Fruit fly (Drosophila melanogaster) whole organism, embryonic: ENCODE results near the gene CG42540.
A peak's percentile ranks its signal among the peaks of the same experiment; 100 is the strongest.

Experiments
- ATbp ChIP-seq: fragments of 200-800 bp; sonication (Bioruptor generic); optimal IDR thresholded peaks from 2 replicates; lab custom pipeline; 2017; ENCODE audit warnings: missing biosample characterization, mild to moderate bottlenecking, missing genetic modification characterization, missing genetic modification reagents
- Bgb ChIP-seq: fragments of 200-800 bp; sonication (Bioruptor generic); IDR thresholded peaks from 2 replicates; pipeline ENCODE4 v1.3.6; 2022; ENCODE audit warnings: missing biosample characterization, missing genetic modification characterization; ENCODE audit not compliant: partially characterized antibody
- Blimp-1 ChIP-seq: fragments of 200-800 bp; sonication (Bioruptor generic); optimal IDR thresholded peaks from 3 replicates; lab custom pipeline; 2018; ENCODE audit warnings: missing biosample characterization, missing genetic modification characterization, mild to moderate bottlenecking, moderate library complexity, missing genetic modification reagents
- CG10267 ChIP-seq: fragments of 200-800 bp; sonication (Bioruptor generic); optimal IDR thresholded peaks from 2 replicates; lab custom pipeline; 2018; ENCODE audit warnings: missing biosample characterization, mild to moderate bottlenecking, missing genetic modification characterization, moderate library complexity
- CG10565 ChIP-seq: fragments of 200-800 bp; sonication (Bioruptor generic); optimal IDR thresholded peaks from 3 replicates; lab custom pipeline; 2016; ENCODE audit warnings: missing biosample characterization, mild to moderate bottlenecking, missing genetic modification characterization
- CG1603 ChIP-seq: fragments of 200-800 bp; sonication (Bioruptor generic); optimal IDR thresholded peaks from 2 replicates; lab custom pipeline; 2019; ENCODE audit warnings: missing biosample characterization, mild to moderate bottlenecking, missing genetic modification characterization, moderate library complexity
- CG17829 ChIP-seq: fragments of 200-800 bp; optimal IDR thresholded peaks from 2 replicates; lab custom pipeline; 2019; ENCODE audit warnings: missing biosample characterization, mild to moderate bottlenecking, missing genetic modification characterization, moderate library complexity
- CG2199 ChIP-seq: fragments of 200-800 bp; sonication (Bioruptor generic); IDR thresholded peaks from 3 replicates; pipeline ENCODE4 v1.3.6; 2022; ENCODE audit warnings: missing biosample characterization, missing genetic modification characterization
- CG30020 ChIP-seq: fragments of 200-800 bp; optimal IDR thresholded peaks from 2 replicates; lab custom pipeline; 2019; ENCODE audit warnings: missing biosample characterization, mild to moderate bottlenecking, missing genetic modification characterization, moderate library complexity
- CG31224 ChIP-seq: fragments of 200-800 bp; sonication (Bioruptor generic); IDR thresholded peaks from 2 replicates; pipeline ENCODE4 v1.3.6; 2022; ENCODE audit warnings: missing biosample characterization, missing genetic modification characterization
- CG31388 ChIP-seq: fragments of 200-800 bp; sonication (Bioruptor generic); optimal IDR thresholded peaks from 2 replicates; lab custom pipeline; 2016; ENCODE audit warnings: missing biosample characterization, missing genetic modification characterization
- CG4707 ChIP-seq: fragments of 200-800 bp; sonication (Bioruptor generic); optimal IDR thresholded peaks from 2 replicates; lab custom pipeline; 2018; ENCODE audit warnings: missing biosample characterization, mild to moderate bottlenecking, missing genetic modification characterization, moderate library complexity
- CG4854 ChIP-seq: fragments of 200-800 bp; sonication (Bioruptor generic); optimal IDR thresholded peaks from 2 replicates; lab custom pipeline; 2016; ENCODE audit warnings: missing biosample characterization, missing genetic modification characterization, inconsistent platforms
- CG6654 ChIP-seq: fragments of 200-800 bp; sonication (Bioruptor generic); optimal IDR thresholded peaks from 2 replicates; lab custom pipeline; 2017; ENCODE audit warnings: missing biosample characterization, mild to moderate bottlenecking, missing genetic modification characterization
- CG7372 ChIP-seq: fragments of 200-800 bp; sonication (Bioruptor generic); IDR thresholded peaks from 2 replicates; pipeline ENCODE4 v1.3.6; 2022; ENCODE audit warnings: missing biosample characterization, missing genetic modification characterization
- CG7745 ChIP-seq: fragments of 200-800 bp; sonication (Bioruptor generic); optimal IDR thresholded peaks from 2 replicates; lab custom pipeline; 2018; ENCODE audit warnings: missing biosample characterization, mild to moderate bottlenecking, missing genetic modification characterization, moderate library complexity
- CG8089 ChIP-seq: fragments of 200-800 bp; sonication (Bioruptor generic); optimal IDR thresholded peaks from 3 replicates; lab custom pipeline; 2016; ENCODE audit warnings: missing biosample characterization, missing genetic modification characterization
- CG8290 ChIP-seq, 3 experiments: fragments of 200-800 bp; sonication (Bioruptor generic); optimal IDR thresholded peaks; 2 replicates each; lab custom pipeline; 2016 to 2019; ENCODE audit warnings: missing biosample characterization in 3 of 3, missing genetic modification characterization in 3 of 3, mild to moderate bottlenecking in 2 of 3, moderate library complexity in 1 of 3
- CG8478 ChIP-seq: fragments of >200 bp; optimal IDR thresholded peaks from 2 replicates; lab custom pipeline; 2018
- CHES-1-like ChIP-seq: fragments of 200-800 bp; sonication (Bioruptor generic); optimal IDR thresholded peaks from 2 replicates; lab custom pipeline; 2016; ENCODE audit warnings: missing biosample characterization, missing genetic modification characterization
- CoRest ChIP-seq: fragments of 200-800 bp; sonication (Bioruptor generic); optimal IDR thresholded peaks from 3 replicates; lab custom pipeline; 2018; ENCODE audit warnings: missing biosample characterization, mild to moderate bottlenecking, missing genetic modification characterization, moderate library complexity
- Doc3 ChIP-seq: fragments of 200-800 bp; sonication (Bioruptor generic); IDR thresholded peaks from 3 replicates; pipeline ENCODE4 v1.3.6; 2022; ENCODE audit warnings: missing biosample characterization, missing genetic modification characterization; ENCODE audit not compliant: partially characterized antibody
- Eip74EF ChIP-seq, 2 experiments: fragments of 200-800 bp in 1 of 2; fragments of >200 bp in 1 of 2; sonication (Bioruptor generic) in 1 of 2; optimal IDR thresholded peaks; 2 replicates each; lab custom pipeline; 2017 to 2019; ENCODE audit warnings: missing biosample characterization in 2 of 2, missing genetic modification characterization in 2 of 2, mild to moderate bottlenecking in 1 of 2, moderate library complexity in 1 of 2
- H15 ChIP-seq: fragments of 200-800 bp; sonication (Bioruptor generic); IDR thresholded peaks from 3 replicates; pipeline ENCODE4 v1.3.6; 2022; ENCODE audit warnings: missing biosample characterization, missing genetic modification characterization
- Mad ChIP-seq: fragments of 200-800 bp; sonication (Bioruptor generic); optimal IDR thresholded peaks from 2 replicates; lab custom pipeline; 2016; ENCODE audit warnings: missing biosample characterization, missing genetic modification characterization
- Meics ChIP-seq: fragments of 200-800 bp; sonication (Bioruptor generic); optimal IDR thresholded peaks from 2 replicates; lab custom pipeline; 2017; ENCODE audit warnings: missing biosample characterization, mild to moderate bottlenecking, missing genetic modification characterization
- Nf-YA ChIP-seq: fragments of 200-800 bp; sonication (Bioruptor generic); IDR thresholded peaks from 2 replicates; pipeline ENCODE4 v1.3.6; 2022; ENCODE audit warnings: missing biosample characterization, missing genetic modification characterization
- Sry-β ChIP-seq: fragments of 200-800 bp; sonication (Bioruptor generic); optimal IDR thresholded peaks from 2 replicates; lab custom pipeline; 2018; ENCODE audit warnings: missing biosample characterization, mild to moderate bottlenecking, missing genetic modification characterization, moderate library complexity
- Tbp ChIP-seq: fragments of >200 bp; optimal IDR thresholded peaks from 2 replicates; lab custom pipeline; 2018; ENCODE audit warnings: missing biosample characterization, missing genetic modification characterization
- Trl ChIP-seq, 3 experiments: fragments of >200 bp in 2 of 3; fragments of 200-800 bp in 1 of 3; sonication (Bioruptor generic) in 1 of 3; optimal IDR thresholded peaks; 2 replicates in 1 of 3; 3 replicates in 2 of 3; lab custom pipeline; 2016 to 2017; ENCODE audit warnings: missing biosample characterization in 1 of 3, missing genetic modification characterization in 1 of 3
- ap ChIP-seq: fragments of 200-800 bp; sonication (Bioruptor generic); IDR thresholded peaks from 2 replicates; pipeline ENCODE4 v1.3.6; 2022; ENCODE audit warnings: missing biosample characterization, missing genetic modification characterization
- ara ChIP-seq: fragments of 200-800 bp; sonication (Bioruptor generic); IDR thresholded peaks from 2 replicates; pipeline ENCODE4 v1.3.6; 2022; ENCODE audit warnings: missing biosample characterization, missing genetic modification characterization
- bab2 ChIP-seq: fragments of 200-800 bp; sonication (Bioruptor generic); optimal IDR thresholded peaks from 2 replicates; lab custom pipeline; 2016; ENCODE audit warnings: missing biosample characterization, missing genetic modification characterization
- bbx ChIP-seq: fragments of 200-800 bp; sonication (Bioruptor generic); IDR thresholded peaks from 2 replicates; pipeline ENCODE4 v1.3.6; 2022; ENCODE audit warnings: missing biosample characterization, missing genetic modification characterization; ENCODE audit not compliant: partially characterized antibody
- br ChIP-seq: fragments of >200 bp; optimal IDR thresholded peaks from 2 replicates; lab custom pipeline; 2017
- caup ChIP-seq: fragments of 200-800 bp; sonication (Bioruptor generic); optimal IDR thresholded peaks from 3 replicates; lab custom pipeline; 2017; ENCODE audit warnings: missing biosample characterization, mild to moderate bottlenecking, missing genetic modification characterization, moderate library complexity; ENCODE audit not compliant: severe bottlenecking
- ewg ChIP-seq: fragments of 200-800 bp; sonication (Bioruptor generic); optimal IDR thresholded peaks from 3 replicates; lab custom pipeline; 2017; ENCODE audit warnings: mild to moderate bottlenecking, missing biosample characterization, missing genetic modification reagents, missing genetic modification characterization
- gro ChIP-seq: fragments of 200-800 bp; sonication (Bioruptor generic); optimal IDR thresholded peaks from 2 replicates; lab custom pipeline; 2016; ENCODE audit warnings: missing biosample characterization, missing genetic modification characterization
- gsb-n ChIP-seq: fragments of 200-800 bp; sonication (Bioruptor generic); optimal IDR thresholded peaks from 3 replicates; lab custom pipeline; 2018; ENCODE audit warnings: missing biosample characterization, mild to moderate bottlenecking, missing genetic modification characterization
- jumu ChIP-seq: fragments of 200-800 bp; sonication (Bioruptor generic); optimal IDR thresholded peaks from 3 replicates; lab custom pipeline; 2016; ENCODE audit warnings: missing biosample characterization, missing genetic modification characterization
- lov ChIP-seq, 2 experiments: fragments of 200-800 bp in 1 of 2; fragments of >200 bp in 1 of 2; sonication (Bioruptor generic) in 1 of 2; IDR thresholded peaks in 1 of 2; optimal IDR thresholded peaks in 1 of 2; 2 replicates in 1 of 2; 3 replicates in 1 of 2; pipeline versions ENCODE4 v1.3.6 to Lab custom; 2017 to 2022; ENCODE audit warnings: missing biosample characterization in 1 of 2, missing genetic modification characterization in 1 of 2
- maf-S ChIP-seq: fragments of 200-800 bp; sonication (Bioruptor generic); optimal IDR thresholded peaks from 2 replicates; lab custom pipeline; 2016; ENCODE audit warnings: missing biosample characterization, missing genetic modification characterization
- shn ChIP-seq: fragments of 200-800 bp; sonication (Bioruptor generic); optimal IDR thresholded peaks from 3 replicates; lab custom pipeline; 2016; ENCODE audit warnings: missing biosample characterization, missing genetic modification characterization
- vvl ChIP-seq: fragments of 200-800 bp; sonication (Bioruptor generic); IDR thresholded peaks from 2 replicates; pipeline ENCODE4 v1.3.6; 2022; ENCODE audit warnings: missing biosample characterization, missing genetic modification characterization
- wek ChIP-seq: fragments of 200-800 bp; sonication (Bioruptor generic); optimal IDR thresholded peaks from 3 replicates; lab custom pipeline; 2018; ENCODE audit warnings: missing biosample characterization, mild to moderate bottlenecking, missing genetic modification characterization, moderate library complexity
- zf30C ChIP-seq: fragments of 200-800 bp; sonication (Bioruptor generic); optimal IDR thresholded peaks from 3 replicates; lab custom pipeline; 2018; ENCODE audit warnings: missing biosample characterization, mild to moderate bottlenecking, missing genetic modification characterization

Gene CG42540

DNA sequence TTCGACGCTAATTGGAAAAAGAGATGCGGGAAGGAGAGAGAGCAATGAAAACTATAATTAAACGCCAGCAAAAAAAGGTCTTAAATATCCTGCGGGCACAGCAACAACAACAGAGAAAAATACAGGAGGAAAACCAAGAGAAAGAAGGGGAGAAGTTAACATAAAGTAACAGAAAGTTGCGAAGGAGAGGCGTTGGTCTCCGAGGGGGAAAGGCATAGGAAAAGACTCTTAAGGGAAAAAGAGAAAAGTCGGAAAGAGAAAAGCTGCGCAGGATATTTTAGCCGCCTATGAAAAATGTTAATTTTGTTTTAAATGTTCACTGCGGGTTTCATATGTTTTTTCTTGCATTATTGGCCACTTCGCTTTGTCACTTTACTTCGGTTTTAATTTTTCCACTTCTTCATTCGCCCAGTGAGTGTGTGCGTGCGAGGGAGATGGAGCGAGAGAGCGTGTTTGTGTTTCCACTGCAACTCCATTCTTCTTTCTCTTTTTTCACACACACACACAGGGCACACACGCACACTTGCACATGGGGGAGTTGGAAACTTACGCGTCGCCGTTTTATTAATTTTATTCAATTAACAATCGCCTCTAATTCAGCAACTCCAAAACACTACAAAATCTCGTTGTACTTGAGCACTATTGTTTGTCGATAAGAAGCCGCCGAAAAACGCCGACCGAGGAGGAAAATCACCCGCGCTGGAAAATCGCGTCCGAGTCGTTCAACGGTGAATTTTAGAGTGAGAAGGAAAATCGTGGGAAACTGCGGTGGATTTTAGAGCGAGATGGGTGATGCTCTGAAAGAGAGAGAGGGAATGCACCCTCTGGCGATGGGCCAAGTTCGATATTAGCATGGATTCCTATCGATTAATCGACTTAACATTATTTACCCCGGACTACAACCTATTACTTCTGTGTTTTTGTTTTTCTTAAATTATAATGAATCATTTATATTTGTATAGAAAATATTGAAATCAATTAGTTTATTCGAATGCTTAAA lies 69.8 kb downstream of the CG42540 start, which contains the start of gene Src64B (continued):
- TF ChIP-seq CoRest (tag; lab: Kevin White, UChicago) (no peak), Tbp (no peak), CHES-1-like (GFP tag; lab: Kevin White, UChicago) (peak; percentile 2), gro (GFP tag; lab: Kevin White, UChicago) (peak; percentile 65), CG4707 (peak; percentile 36), CG10565 (GFP tag; lab: Kevin White, UChicago) (no peak), br (lab: Kevin White, UChicago) (no peak), shn (GFP tag; lab: Kevin White, UChicago) (no peak), caup (GFP tag; lab: Kevin White, UChicago) (peak; percentile 33), jumu (GFP tag; lab: Kevin White, UChicago) (no peak), vvl (no peak; the same call in none of the 2 replicates), CG8478 (lab: Kevin White, UChicago) (peak; percentile 85), CG7372 (GFP tag; lab: Robert Waterston, UW) (no peak), ATbp (no peak), Mad (GFP tag; lab: Kevin White, UChicago) (no peak), Bgb (GFP tag; lab: Robert Waterston, UW) (peak; percentile 78), CG10267 (tag; lab: Kevin White, UChicago) (no peak), Nf-YA (GFP tag; lab: Robert Waterston, UW) (no peak), Eip74EF (GFP tag; optimal IDR thresholded peaks at IDR 0.05; lab: Kevin White, UChicago) (peak in 1 of 2 experiments; percentile 24), gsb-n (tag; lab: Kevin White, UChicago) (no peak), bbx (peak; percentile 73; the same call in 1 of the 2 replicates), CG6654 (no peak), ap (GFP tag; lab: Robert Waterston, UW) (no peak), CG8290 (GFP tag; optimal IDR thresholded peaks at IDR 0.05; lab: Kevin White, UChicago) (no peak), CG8290 (tag; optimal IDR thresholded peaks at IDR 0.05; lab: Kevin White, UChicago) (peak; percentile 20 to 60), Doc3 (GFP tag; lab: Robert Waterston, UW) (0 out of 3 replicates have a peak, but pooled peaks have one; percentile 24), CG17829 (tag; lab: Kevin White, UChicago) (peak; percentile 12), maf-S (GFP tag; lab: Kevin White, UChicago) (peak; percentile 5), CG1603 (tag; lab: Kevin White, UChicago) (peak; percentile 38), CG31388 (GFP tag; lab: Kevin White, UChicago) (no peak), CG30020 (tag; lab: Kevin White, UChicago) (no peak), Trl (optimal IDR thresholded peaks at IDR 0.05; lab: Kevin White, UChicago) (peak; percentile 47 to 74), Trl (GFP tag; optimal IDR thresholded peaks at IDR 0.05; lab: Kevin White, UChicago) (no peak), CG31224 (GFP tag; lab: Robert Waterston, UW) (no peak), lov (optimal IDR thresholded peaks at IDR 0.05; lab: Kevin White, UChicago) (no peak), lov (GFP tag; IDR thresholded peaks at IDR 0.05; lab: Robert Waterston, UW) (no peak), CG2199 (GFP tag; lab: Robert Waterston, UW) (peak; percentile 76; the same call in 2 of the 3 replicates), CG8089 (no peak), CG4854 (GFP tag; lab: Kevin White, UChicago) (no peak), H15 (GFP tag; lab: Robert Waterston, UW) (no peak), wek (GFP tag; lab: Kevin White, UChicago) (no peak), ewg (GFP tag; lab: Kevin White, UChicago) (peak; percentile 67), bab2 (GFP tag; lab: Kevin White, UChicago) (no peak), CG7745 (no peak), Sry-β (GFP tag; lab: Kevin White, UChicago) (no peak), Blimp-1 (GFP tag; lab: Kevin White, UChicago) (peak; percentile 8), Meics (GFP tag; lab: Kevin White, UChicago) (peak; percentile 14), ara (GFP tag; lab: Robert Waterston, UW) (no peak), zf30C (peak; percentile 29)
